Worm (Caenorhabditis elegans): ENCODE results near the gene fipr-7.

DNA sequence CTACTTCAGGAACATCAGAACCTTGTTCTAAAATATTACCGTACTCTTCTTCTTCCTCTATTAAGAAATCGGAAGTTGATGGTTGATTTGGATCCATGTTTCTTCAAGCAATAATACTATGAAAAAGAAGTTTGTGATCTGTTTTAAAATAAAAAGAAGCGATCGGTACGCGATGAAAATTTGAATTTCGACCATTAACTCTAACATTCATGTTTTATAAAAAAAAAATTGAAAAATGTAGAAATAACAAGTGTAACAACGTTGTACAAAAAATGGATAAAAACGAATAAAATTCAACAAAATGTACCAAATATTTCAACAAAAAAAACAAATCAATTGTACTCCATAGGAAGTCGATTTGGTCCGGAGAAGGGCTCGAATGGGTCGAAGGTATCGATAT lies 19.4 kb upstream of the fipr-7 start, which contains the start of gene tftc-3:
- no peak for TF ChIP-seq pqm-1 (tag; optimal IDR thresholded peaks at IDR 0.05)
- no peak for TF ChIP-seq ceh-30 (tag; optimal IDR thresholded peaks at IDR 0.05)
- TF ChIP-seq lin-11 (tag; optimal IDR thresholded peaks at IDR 0.05): no peak
- no peak for TF ChIP-seq hlh-6 (tag; optimal IDR thresholded peaks at IDR 0.05)
- TF ChIP-seq nfya-1 (tag; optimal IDR thresholded peaks at IDR 0.05): no peak
- no peak for TF ChIP-seq ttx-3 (tag; optimal IDR thresholded peaks at IDR 0.05)
- no peak for TF ChIP-seq lim-6 (tag; optimal IDR thresholded peaks at IDR 0.05)
- no peak for TF ChIP-seq ceh-9 (tag; optimal IDR thresholded peaks at IDR 0.05)

All from whole organism, late embryonic.